ENCODE assay signal across 1 worm cellular context in genomic region chrIII:3505051-3505548, ce11.
A peak's percentile ranks its signal among the peaks of the same experiment; 100 is the strongest.
TF ChIP-seq lines count a peak whose summit lies in the region.

TSS of gene lias-1 (minus strand) at chrIII:3505101.

TF ChIP-seq in whole organism, L1 larva, 84 proteins besides CTCF, POLR2A, EP300 and RAD21 (continued from another document):
- no peak for TF ChIP-seq mef-2 (tag; optimal IDR thresholded peaks at IDR 0.05; lab: Kevin White, UChicago)
- TF ChIP-seq skn-1 (tag; optimal IDR thresholded peaks at IDR 0.05; lab: Kevin White, UChicago): peak; percentile 69
- no peak for TF ChIP-seq nhr-11 (tag; optimal IDR thresholded peaks at IDR 0.05; lab: Kevin White, UChicago)
- TF ChIP-seq ceh-88 (GFP tag; IDR thresholded peaks at IDR 0.05; lab: Robert Waterston, UW): no peak
- TF ChIP-seq dpl-1 (GFP tag; optimal IDR thresholded peaks at IDR 0.05; lab: Kevin White, UChicago): peak; percentile 76 to 87 (median 84)
- peak; percentile 89 for TF ChIP-seq mep-1 (tag; optimal IDR thresholded peaks at IDR 0.05; lab: Kevin White, UChicago)
- peak; percentile 19 for TF ChIP-seq ceh-8 (GFP tag; optimal IDR thresholded peaks at IDR 0.05; lab: Kevin White, UChicago)
- peak; percentile 87 for TF ChIP-seq rnt-1 (tag; optimal IDR thresholded peaks at IDR 0.05; lab: Kevin White, UChicago)
- peak; percentile 50 for TF ChIP-seq ama-1 (optimal IDR thresholded peaks at IDR 0.05; lab: Kevin White, UChicago)
- peak; percentile 91 for TF ChIP-seq C16A3.4 (tag; optimal IDR thresholded peaks at IDR 0.05; lab: Kevin White, UChicago)
- peak; percentile 57 for TF ChIP-seq irx-1 (tag; optimal IDR thresholded peaks at IDR 0.05; lab: Kevin White, UChicago)
- TF ChIP-seq C04F5.9 (tag; optimal IDR thresholded peaks at IDR 0.05; lab: Kevin White, UChicago): peak; percentile 58
- TF ChIP-seq sup-37 (GFP tag; optimal IDR thresholded peaks at IDR 0.05; lab: Kevin White, UChicago): no peak
- peak; percentile 83 for TF ChIP-seq nhr-47 (tag; optimal IDR thresholded peaks at IDR 0.05; lab: Kevin White, UChicago)
- TF ChIP-seq nhr-28 (tag; optimal IDR thresholded peaks at IDR 0.05; lab: Kevin White, UChicago): no peak
- peak; percentile 81 for TF ChIP-seq jun-1 (tag; optimal IDR thresholded peaks at IDR 0.05; lab: Kevin White, UChicago)
- TF ChIP-seq Y116A8C.19 (tag; optimal IDR thresholded peaks at IDR 0.05; lab: Kevin White, UChicago; ENCODE audit: borderline replicate concordance): no peak
- TF ChIP-seq C34B4.2 (tag; optimal IDR thresholded peaks at IDR 0.05; lab: Kevin White, UChicago): no peak
- peak in 3 of 6 experiments; percentile 36 to 83 (median 82) for TF ChIP-seq elt-3 (tag; optimal IDR thresholded peaks at IDR 0.05; lab: Kevin White, UChicago)
- TF ChIP-seq xbp-1 (tag; optimal IDR thresholded peaks at IDR 0.05; lab: Kevin White, UChicago): peak; percentile 81
- peak; percentile 81 for TF ChIP-seq lin-15B (tag; optimal IDR thresholded peaks at IDR 0.05; lab: Kevin White, UChicago)
- TF ChIP-seq lin-13 (GFP tag; optimal IDR thresholded peaks at IDR 0.05; lab: Kevin White, UChicago): peak; percentile 81
